Fruit fly (Drosophila melanogaster) whole organism, larva: Measurements from ENCODE around the gene CG17230.

Experiments used
- noc ChIP-seq: fragments of 200-800 bp; sonication (Bioruptor generic); optimal IDR thresholded peaks from 3 replicates; lab custom pipeline; 2019; ENCODE audit warnings: missing biosample characterization, mild to moderate bottlenecking, missing genetic modification characterization, moderate library complexity

Gene CG17230

dm6 chr3R:11451207-11451841 lies 13.7 kb downstream of the CG17230 start, which contains the start of gene sals:
TSS of gene sals (minus strand) at chr3R:11451791.
- no peak for TF ChIP-seq noc (tag; lab: Kevin White, UChicago)

- TF ChIP-seq noc (tag; lab: Kevin White, UChicago) = no peak
Observed at dm6 chr3R:11452041-11452440, 14.5 kb downstream of the CG17230 start.

dm6 chr3R:11454210-11454904 lies 16.8 kb downstream of the CG17230 start:
- TF ChIP-seq noc (tag; lab: Kevin White, UChicago) = peak; percentile 93

- no peak for TF ChIP-seq noc (tag; lab: Kevin White, UChicago)
Observed at dm6 chr3R:11456539-11456938, 19.0 kb downstream of the CG17230 start.

- TF ChIP-seq noc (tag; lab: Kevin White, UChicago) = no peak
Observed at dm6 chr3R:11457286-11457685, 19.7 kb downstream of the CG17230 start.

DNA sequence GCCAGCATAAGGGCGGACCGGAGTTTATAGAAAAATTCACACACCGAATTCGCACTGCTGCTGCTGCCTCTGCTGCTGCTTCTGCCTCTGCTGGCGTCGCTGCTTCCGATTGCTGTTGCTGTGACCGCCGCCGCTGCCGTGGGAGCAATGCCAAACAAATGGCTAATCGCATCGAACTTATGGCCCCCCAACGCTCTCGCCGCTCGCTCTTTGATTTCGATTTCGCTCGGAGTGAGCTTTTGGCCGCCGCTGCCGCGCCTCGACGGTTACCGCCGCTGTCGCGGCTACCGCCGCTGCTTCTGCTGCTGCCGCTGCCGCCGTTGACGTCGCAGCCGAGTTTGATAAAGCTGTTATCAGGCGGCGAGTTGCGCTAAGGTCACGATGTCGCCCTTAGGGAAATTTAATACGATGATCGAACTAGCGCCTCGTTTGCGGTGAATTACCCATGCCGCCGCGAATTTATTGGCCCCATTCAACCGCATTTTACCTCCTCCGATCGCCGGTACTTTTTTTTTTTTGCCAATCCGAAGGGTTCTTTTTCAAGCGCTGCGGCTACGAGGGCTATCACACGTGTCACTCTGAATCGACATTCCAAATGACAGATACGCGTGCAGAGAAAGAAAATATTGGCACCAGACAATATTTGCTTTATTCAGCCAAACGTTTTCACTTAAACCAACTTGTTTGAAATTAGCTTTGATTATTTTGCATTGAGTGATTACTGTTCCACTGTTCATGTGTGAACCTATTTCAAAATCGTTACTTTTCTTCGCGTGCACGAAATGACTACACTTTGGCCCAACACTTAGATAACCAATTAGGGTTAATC lies 20.7 kb downstream of the CG17230 start:
- no peak for TF ChIP-seq noc (tag; lab: Kevin White, UChicago)

DNA sequence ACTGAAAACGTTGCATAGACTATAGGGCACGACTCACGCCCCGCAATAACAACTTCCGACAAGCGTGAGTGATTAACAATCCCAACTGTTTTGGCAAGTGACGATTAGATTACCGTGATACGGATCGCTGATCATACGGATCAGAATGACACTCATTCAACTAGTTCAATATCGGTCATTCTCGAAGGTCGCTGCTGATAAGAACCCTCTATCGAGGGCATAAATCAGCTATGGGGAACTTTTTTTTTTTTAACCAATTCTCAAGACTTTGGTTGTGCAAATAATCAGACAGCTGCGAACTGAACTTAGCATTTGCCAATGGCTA lies 21.2 kb downstream of the CG17230 start:
- peak; percentile 15 for TF ChIP-seq noc (tag; lab: Kevin White, UChicago)

- TF ChIP-seq noc (tag; lab: Kevin White, UChicago) = no peak
Observed at dm6 chr3R:11460502-11461358, 23.1 kb downstream of the CG17230 start, which contains the start of gene PGRP-LB. TSS of gene PGRP-LB (minus strand) at chr3R:11460552.

- TF ChIP-seq noc (tag; lab: Kevin White, UChicago) = no peak
Observed at dm6 chr3R:11467812-11468211, 30.2 kb downstream of the CG17230 start.

dm6 chr3R:11469745-11470144 lies 32.2 kb downstream of the CG17230 start:
- TF ChIP-seq noc (tag; lab: Kevin White, UChicago) = no peak

DNA sequence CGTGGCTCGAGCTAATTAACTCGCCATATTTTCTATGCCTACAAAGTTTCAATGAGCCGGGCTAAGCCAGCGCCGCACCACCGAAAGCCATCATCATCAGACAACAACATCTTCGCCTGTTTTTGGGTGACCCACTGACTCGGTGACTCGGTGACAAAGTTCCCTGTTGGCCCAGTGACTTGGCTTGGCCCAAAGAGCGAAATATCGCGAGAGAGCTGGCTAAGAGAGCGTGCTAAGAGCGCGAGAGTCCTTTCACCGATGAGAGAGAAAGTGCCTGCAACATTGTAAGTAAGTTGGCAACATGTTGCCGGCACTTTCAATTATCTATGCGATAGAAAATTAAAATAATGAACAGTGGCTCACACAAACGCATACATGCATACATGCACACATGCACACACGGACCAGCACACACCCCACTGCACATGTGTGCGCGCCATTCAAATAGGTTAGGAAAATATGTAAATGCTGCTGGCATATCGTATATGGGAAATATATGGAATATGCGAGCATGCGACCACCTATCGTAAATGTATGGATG lies 45.8 kb downstream of the CG17230 start:
- no peak for TF ChIP-seq noc (tag; lab: Kevin White, UChicago)

- TF ChIP-seq noc (tag; lab: Kevin White, UChicago) = no peak
Observed at dm6 chr3R:11490269-11490668, 52.7 kb downstream of the CG17230 start.

dm6 chr3R:11499715-11500235 lies 62.2 kb downstream of the CG17230 start, which contains the start of gene dpr5:
TSS of gene dpr5 (plus strand) at chr3R:11499984.
- no peak for TF ChIP-seq noc (tag; lab: Kevin White, UChicago)
